Worm (Caenorhabditis elegans) whole organism, L4 larva: ENCODE data around the gene dsl-2.
A peak's percentile ranks its signal among the peaks of the same experiment; 100 is the strongest.

Experiments used
- D1046.2 ChIP-seq: fragments of 200-800 bp; sonication (Bioruptor generic); IDR thresholded peaks from 2 replicates; pipeline ENCODE4 v1.3.6; 2022; ENCODE audit warnings: missing genetic modification characterization, missing compliant biosample characterization
- F10B5.3 ChIP-seq: sonication (generic microtip); optimal IDR thresholded peaks from 2 replicates; lab custom pipeline; 2016; ENCODE audit warnings: mild to moderate bottlenecking, missing genetic modification characterization, missing compliant biosample characterization
- F26F4.8 ChIP-seq: fragments of 200-800 bp; sonication (Bioruptor generic); conservative IDR thresholded peaks from 2 replicates; pipeline ENCODE4 v1.3.6; 2022; ENCODE audit warnings: missing genetic modification characterization, missing compliant biosample characterization
- F37D6.2 ChIP-seq: sonication (generic microtip); optimal IDR thresholded peaks from 2 replicates; lab custom pipeline; 2016; ENCODE audit warnings: mild to moderate bottlenecking, missing genetic modification characterization, missing compliant biosample characterization
- F49E8.2 ChIP-seq: sonication (generic microtip); optimal IDR thresholded peaks from 2 replicates; lab custom pipeline; 2016; ENCODE audit warnings: missing compliant biosample characterization, mild to moderate bottlenecking, missing genetic modification characterization, borderline replicate concordance
- R02D3.7 ChIP-seq: fragments of 150-350 bp; sonication (generic microtip); optimal IDR thresholded peaks from 3 replicates; lab custom pipeline; 2014; ENCODE audit warnings: missing biosample characterization, missing genetic modification characterization
- Y105C5A.15 ChIP-seq: fragments of 200-800 bp; sonication (Bioruptor generic); IDR thresholded peaks from 2 replicates; pipeline ENCODE4 v1.3.6; 2022; ENCODE audit warnings: missing genetic modification characterization, missing compliant biosample characterization
- ZK337.2 ChIP-seq: fragments of 200-800 bp; sonication (Bioruptor generic); IDR thresholded peaks from 2 replicates; pipeline ENCODE4 v1.3.6; 2022; ENCODE audit warnings: missing genetic modification reagents, missing genetic modification characterization, missing compliant biosample characterization
- ZK546.5 ChIP-seq, 2 experiments: sonication (generic microtip); optimal IDR thresholded peaks; 2 replicates each; lab custom pipeline; 2017; ENCODE audit warnings: missing biosample characterization in 2 of 2, missing genetic modification characterization in 2 of 2
- ama-1 ChIP-seq: fragments of 150-350 bp; optimal IDR thresholded peaks from 2 replicates; lab custom pipeline; 2014; ENCODE audit warnings: inconsistent platforms, mixed read lengths
- arid-1 ChIP-seq: fragments of 200-800 bp; sonication (Bioruptor generic); conservative IDR thresholded peaks from 2 replicates; pipeline ENCODE4 v1.3.6; 2022; ENCODE audit warnings: missing genetic modification reagents, missing genetic modification characterization, missing compliant biosample characterization
- attf-4 ChIP-seq: sonication (generic microtip); optimal IDR thresholded peaks from 3 replicates; lab custom pipeline; 2017; ENCODE audit warnings: missing biosample characterization, missing genetic modification characterization
- ceh-20 ChIP-seq: fragments of 200-800 bp; sonication (Bioruptor generic); IDR thresholded peaks from 2 replicates; pipeline ENCODE4 v1.3.6; 2022; ENCODE audit warnings: missing genetic modification reagents, missing genetic modification characterization, missing compliant biosample characterization
- ceh-32 ChIP-seq: sonication (generic microtip); optimal IDR thresholded peaks from 2 replicates; lab custom pipeline; 2016; ENCODE audit warnings: mild to moderate bottlenecking, missing genetic modification characterization, missing compliant biosample characterization; ENCODE audit not compliant: poor library complexity
- ceh-82 ChIP-seq: sonication (generic microtip); optimal IDR thresholded peaks from 2 replicates; lab custom pipeline; 2017; ENCODE audit warnings: missing biosample characterization, missing genetic modification characterization
- ctbp-1 ChIP-seq: fragments of 200-800 bp; sonication (Bioruptor generic); IDR thresholded peaks from 2 replicates; pipeline ENCODE4 v1.3.6; 2022; ENCODE audit warnings: missing genetic modification reagents, missing genetic modification characterization, missing compliant biosample characterization
- daf-16 ChIP-seq, 3 experiments: sonication (generic microtip); optimal IDR thresholded peaks; 2 replicates each; lab custom pipeline; 2016 to 2017; ENCODE audit warnings: missing genetic modification characterization in 3 of 3, missing genetic modification reagents in 3 of 3, mild to moderate bottlenecking in 2 of 3, missing compliant biosample characterization in 2 of 3, missing biosample characterization in 1 of 3, moderate library complexity in 1 of 3
- daf-8 ChIP-seq: fragments of 200-800 bp; sonication (Bioruptor generic); IDR thresholded peaks from 2 replicates; pipeline ENCODE4 v1.3.6; 2022; ENCODE audit warnings: missing genetic modification characterization, missing compliant biosample characterization
- dmd-8 ChIP-seq: fragments of 200-800 bp; sonication (Bioruptor generic); IDR thresholded peaks from 2 replicates; pipeline ENCODE4 v1.3.6; 2022; ENCODE audit warnings: missing genetic modification characterization, missing compliant biosample characterization
- fkh-10 ChIP-seq: fragments of 150-350 bp; optimal IDR thresholded peaks from 2 replicates; lab custom pipeline; 2014; ENCODE audit warnings: missing biosample characterization, missing genetic modification reagents, missing genetic modification characterization
- fos-1 ChIP-seq: fragments of 150-350 bp; optimal IDR thresholded peaks from 2 replicates; lab custom pipeline; 2014; ENCODE audit warnings: missing biosample characterization, missing genetic modification characterization
- gei-8 ChIP-seq: fragments of 200-800 bp; sonication (Bioruptor generic); optimal IDR thresholded peaks from 2 replicates; lab custom pipeline; 2018; ENCODE audit warnings: mild to moderate bottlenecking, missing genetic modification characterization, missing compliant biosample characterization
- hlh-11 ChIP-seq: fragments of 200-800 bp; sonication (Bioruptor generic); optimal IDR thresholded peaks from 2 replicates; lab custom pipeline; 2018; ENCODE audit warnings: mild to moderate bottlenecking, missing genetic modification characterization, missing compliant biosample characterization
- hmg-1.1 ChIP-seq: fragments of 200-800 bp; sonication (Bioruptor generic); IDR thresholded peaks from 2 replicates; pipeline ENCODE4 v1.3.6; 2022; ENCODE audit warnings: missing genetic modification reagents, missing genetic modification characterization, missing compliant biosample characterization
- lin-1 ChIP-seq: fragments of 200-800 bp; sonication (Bioruptor generic); IDR thresholded peaks from 2 replicates; pipeline ENCODE4 v1.3.6; 2022; ENCODE audit warnings: missing genetic modification reagents, missing genetic modification characterization, missing compliant biosample characterization
- lir-3 ChIP-seq: sonication (generic microtip); optimal IDR thresholded peaks from 2 replicates; lab custom pipeline; 2016; ENCODE audit warnings: mild to moderate bottlenecking, missing genetic modification characterization, missing compliant biosample characterization
- madf-5 ChIP-seq, 2 experiments: fragments of 200-800 bp; sonication (Bioruptor generic); IDR thresholded peaks; 2 replicates each; pipeline ENCODE4 v1.3.6; 2022; ENCODE audit warnings: missing compliant biosample characterization in 2 of 2, missing genetic modification characterization in 2 of 2
- madf-9 ChIP-seq: fragments of 200-800 bp; sonication (Bioruptor generic); conservative IDR thresholded peaks from 2 replicates; pipeline ENCODE4 v1.3.6; 2022; ENCODE audit warnings: missing genetic modification reagents, missing genetic modification characterization, missing compliant biosample characterization
- mxl-3 ChIP-seq: fragments of 200-800 bp; sonication (Bioruptor generic); optimal IDR thresholded peaks from 2 replicates; lab custom pipeline; 2018; ENCODE audit warnings: mild to moderate bottlenecking, missing genetic modification characterization, missing compliant biosample characterization
- nhr-111 ChIP-seq: fragments of 200-800 bp; sonication (Bioruptor generic); optimal IDR thresholded peaks from 2 replicates; lab custom pipeline; 2018; ENCODE audit warnings: mild to moderate bottlenecking, missing genetic modification characterization, missing compliant biosample characterization
- nhr-25 ChIP-seq: sonication (generic microtip); optimal IDR thresholded peaks from 2 replicates; lab custom pipeline; 2017; ENCODE audit warnings: missing genetic modification characterization, mild to moderate bottlenecking, missing compliant biosample characterization, antibody characterized with exemption, moderate library complexity, borderline replicate concordance; ENCODE audit not compliant: insufficient read depth
- nhr-42 ChIP-seq: fragments of 200-800 bp; sonication (Bioruptor generic); IDR thresholded peaks from 2 replicates; pipeline ENCODE4 v1.3.6; 2022; ENCODE audit warnings: missing genetic modification characterization, missing compliant biosample characterization
- nhr-76 ChIP-seq: fragments of 150-350 bp; optimal IDR thresholded peaks from 2 replicates; lab custom pipeline; 2014; ENCODE audit warnings: missing biosample characterization, missing genetic modification characterization
- pha-4 ChIP-seq, 2 experiments: fragments of 150-350 bp in 1 of 2; fragments of 200-800 bp in 1 of 2; sonication (Bioruptor generic) in 1 of 2; IDR thresholded peaks in 1 of 2; optimal IDR thresholded peaks in 1 of 2; 2 replicates each; pipeline versions ENCODE4 v1.3.6 to Lab custom; 2014 to 2022; ENCODE audit warnings: missing genetic modification characterization in 2 of 2, missing genetic modification reagents in 2 of 2, missing biosample characterization in 1 of 2, missing compliant biosample characterization in 1 of 2
- sdz-12 ChIP-seq: fragments of 200-800 bp; sonication (Bioruptor generic); optimal IDR thresholded peaks from 2 replicates; lab custom pipeline; 2018; ENCODE audit warnings: mild to moderate bottlenecking, missing genetic modification characterization, missing compliant biosample characterization
- skn-1 ChIP-seq: fragments of 150-350 bp; optimal IDR thresholded peaks from 2 replicates; lab custom pipeline; 2014; ENCODE audit warnings: missing biosample characterization, missing genetic modification characterization
- snpc-1.2 ChIP-seq: fragments of 200-800 bp; sonication (Bioruptor generic); IDR thresholded peaks from 2 replicates; pipeline ENCODE4 v1.3.6; 2022; ENCODE audit warnings: missing genetic modification reagents, missing genetic modification characterization, missing compliant biosample characterization
- snpc-4 ChIP-seq: fragments of 150-350 bp; optimal IDR thresholded peaks from 2 replicates; lab custom pipeline; 2014; ENCODE audit warnings: missing biosample characterization, missing genetic modification characterization
- spr-1 ChIP-seq: sonication (generic microtip); optimal IDR thresholded peaks from 2 replicates; lab custom pipeline; 2016; ENCODE audit warnings: mild to moderate bottlenecking, missing genetic modification characterization, missing compliant biosample characterization
- tag-97 ChIP-seq: fragments of 200-800 bp; sonication (Bioruptor generic); IDR thresholded peaks from 2 replicates; pipeline ENCODE4 v1.3.6; 2022; ENCODE audit warnings: missing genetic modification characterization, missing compliant biosample characterization
- unc-130 ChIP-seq: sonication (generic microtip); optimal IDR thresholded peaks from 2 replicates; lab custom pipeline; 2016; ENCODE audit warnings: missing genetic modification reagents, missing genetic modification characterization, missing compliant biosample characterization
- unc-39 ChIP-seq: sonication (generic microtip); optimal IDR thresholded peaks from 2 replicates; lab custom pipeline; 2017; ENCODE audit warnings: missing biosample characterization, missing genetic modification characterization
- zfp-3 ChIP-seq: fragments of 200-800 bp; sonication (Bioruptor generic); conservative IDR thresholded peaks from 2 replicates; pipeline ENCODE4 v1.3.6; 2022; ENCODE audit warnings: missing genetic modification reagents, missing genetic modification characterization, missing compliant biosample characterization
- zip-11 ChIP-seq: fragments of 200-800 bp; sonication (Bioruptor generic); IDR thresholded peaks from 2 replicates; pipeline ENCODE4 v1.3.6; 2022; ENCODE audit warnings: missing genetic modification characterization, missing compliant biosample characterization

The dsl-2 gene

DNA sequence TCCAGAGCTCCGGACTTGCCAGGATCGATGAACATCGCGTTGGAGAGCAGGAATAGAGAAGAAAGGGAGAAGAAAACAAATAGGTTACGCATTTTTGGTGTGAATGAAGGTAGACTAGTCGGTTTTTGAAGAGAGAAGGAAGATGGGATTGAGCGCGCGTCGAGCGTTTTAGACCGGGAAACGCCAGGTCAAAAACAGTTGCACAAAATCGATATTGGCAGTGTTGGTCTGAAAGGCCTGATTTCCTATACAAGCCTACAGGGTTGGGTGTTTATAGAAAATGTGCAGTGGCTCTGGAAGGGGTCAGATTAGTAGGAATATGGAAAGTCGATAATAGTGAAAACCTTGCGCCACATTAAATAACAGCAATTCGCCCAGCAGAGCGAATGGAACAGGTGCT lies at the start of gene dsl-2:
dsl-2 (minus strand) TSS at position 101 of the 400 bp plus-strand sequence.
- TF ChIP-seq pha-4 (GFP tag; IDR thresholded peaks at IDR 0.05; lab: Robert Waterston, UW): no peak
- TF ChIP-seq pha-4 (tag; optimal IDR thresholded peaks at IDR 0.05; lab: Kevin White, UChicago): no peak
- TF ChIP-seq Y105C5A.15: no peak
- TF ChIP-seq F26F4.8: no peak
- no peak for TF ChIP-seq madf-5 (GFP tag; IDR thresholded peaks at IDR 0.05; lab: Robert Waterston, UW)
- TF ChIP-seq snpc-1.2 (GFP tag; lab: Robert Waterston, UW): no peak
- no peak for TF ChIP-seq spr-1 (tag; lab: Kevin White, UChicago)
- TF ChIP-seq madf-9 (GFP tag; lab: Robert Waterston, UW): no peak
- TF ChIP-seq ctbp-1 (GFP tag; lab: Robert Waterston, UW): no peak
- TF ChIP-seq sdz-12 (GFP tag; lab: Kevin White, UChicago): no peak
- TF ChIP-seq daf-8: no peak
- no peak for TF ChIP-seq dmd-8
- no peak for TF ChIP-seq skn-1 (tag; lab: Kevin White, UChicago)
- no peak for TF ChIP-seq mxl-3 (GFP tag; lab: Kevin White, UChicago)
- no peak for TF ChIP-seq attf-4 (tag; lab: Kevin White, UChicago)
- no peak for TF ChIP-seq D1046.2
- TF ChIP-seq unc-130: no peak
- TF ChIP-seq snpc-4 (tag; lab: Kevin White, UChicago): no peak
- no peak for TF ChIP-seq ceh-20 (GFP tag; lab: Robert Waterston, UW)

DNA sequence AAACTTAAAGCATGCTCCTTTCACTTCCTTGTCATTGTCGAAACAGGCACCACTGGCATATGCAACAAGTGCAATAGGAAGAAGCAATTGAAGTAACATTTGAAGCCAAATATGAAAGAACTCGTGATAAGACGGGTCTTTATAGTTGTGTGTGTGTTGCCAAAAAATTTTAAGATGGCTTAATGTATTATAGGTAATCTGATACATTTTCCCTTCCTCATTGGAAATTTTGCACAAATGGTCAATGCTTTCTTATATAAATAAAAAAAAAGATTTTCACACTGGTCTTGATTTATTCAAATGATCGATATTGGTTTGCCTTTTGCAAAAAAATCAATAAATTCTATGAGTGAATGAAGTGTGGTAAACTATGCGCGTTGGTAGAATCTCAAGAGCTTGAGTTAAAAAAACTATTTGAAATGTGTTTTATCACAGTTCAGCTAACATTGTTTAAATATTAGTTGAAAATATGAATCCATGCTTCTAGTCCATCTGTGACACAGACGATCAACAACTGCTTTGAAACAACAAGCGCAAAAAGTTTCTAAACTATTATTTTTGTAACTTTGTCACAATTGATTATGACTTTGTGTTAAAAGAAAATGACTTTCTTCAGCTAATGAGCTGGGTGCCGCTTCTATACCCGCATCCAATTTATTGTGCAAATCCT lies 46.6 kb upstream of the dsl-2 start, which contains the start of the genes clec-166 and F38A1.6:
clec-166 (minus strand) TSS at position 101 of the 670 bp plus-strand sequence.
F38A1.6 (plus strand) TSS at position 620 of the 670 bp plus-strand sequence.
- TF ChIP-seq pha-4 (GFP tag; IDR thresholded peaks at IDR 0.05; lab: Robert Waterston, UW): no peak
- no peak for TF ChIP-seq pha-4 (tag; optimal IDR thresholded peaks at IDR 0.05; lab: Kevin White, UChicago)
- TF ChIP-seq unc-39: no peak
- TF ChIP-seq F37D6.2 (tag; lab: Kevin White, UChicago): no peak
- TF ChIP-seq zip-11 (GFP tag; lab: Robert Waterston, UW): no peak
- no peak for TF ChIP-seq nhr-111 (GFP tag; lab: Kevin White, UChicago)
- TF ChIP-seq nhr-42 (GFP tag; lab: Robert Waterston, UW): no peak
- no peak for TF ChIP-seq skn-1 (tag; lab: Kevin White, UChicago)
- TF ChIP-seq hlh-11 (tag; lab: Kevin White, UChicago): no peak
- no peak for TF ChIP-seq ceh-32 (tag; lab: Kevin White, UChicago)
- no peak for TF ChIP-seq gei-8 (GFP tag; lab: Kevin White, UChicago)
- TF ChIP-seq nhr-25 (tag; lab: Kevin White, UChicago): no peak
- no peak for TF ChIP-seq F49E8.2 (tag; lab: Kevin White, UChicago)
- no peak for TF ChIP-seq nhr-76 (tag; lab: Kevin White, UChicago)
- TF ChIP-seq ZK546.5 (tag; optimal IDR thresholded peaks at IDR 0.05; lab: Kevin White, UChicago): no peak
- TF ChIP-seq Y105C5A.15: no peak
- TF ChIP-seq zfp-3 (GFP tag; lab: Robert Waterston, UW): no peak

ce11 chrIV:1246762-1247436 lies 42.1 kb upstream of the dsl-2 start, which contains the start of the genes clec-165 and F38A1.11:
TSS of gene clec-165 (minus strand) at chrIV:1246886.
TSS of gene F38A1.11 (plus strand) at chrIV:1247386.
- TF ChIP-seq pha-4 (GFP tag; IDR thresholded peaks at IDR 0.05; lab: Robert Waterston, UW): no peak
- TF ChIP-seq pha-4 (tag; optimal IDR thresholded peaks at IDR 0.05; lab: Kevin White, UChicago): no peak
- no peak for TF ChIP-seq fos-1 (tag; lab: Kevin White, UChicago)
- no peak for TF ChIP-seq arid-1 (GFP tag; lab: Robert Waterston, UW)
- no peak for TF ChIP-seq F10B5.3 (tag; lab: Kevin White, UChicago)
- no peak for TF ChIP-seq ama-1 (lab: Kevin White, UChicago)
- TF ChIP-seq hmg-1.1 (GFP tag; lab: Robert Waterston, UW): no peak
- TF ChIP-seq lir-3 (tag; lab: Kevin White, UChicago): no peak
- no peak for TF ChIP-seq ctbp-1 (GFP tag; lab: Robert Waterston, UW)
- TF ChIP-seq zip-11 (GFP tag; lab: Robert Waterston, UW): no peak
- TF ChIP-seq tag-97: no peak
- no peak for TF ChIP-seq unc-39
- no peak for TF ChIP-seq R02D3.7 (tag; lab: Kevin White, UChicago)
- no peak for TF ChIP-seq ceh-82 (tag; lab: Kevin White, UChicago)
- TF ChIP-seq snpc-4 (tag; lab: Kevin White, UChicago): no peak
- no peak for TF ChIP-seq ZK337.2 (GFP tag; lab: Robert Waterston, UW)
- no peak for TF ChIP-seq fkh-10 (GFP tag; lab: Kevin White, UChicago)
- no peak for TF ChIP-seq daf-16 (GFP tag; optimal IDR thresholded peaks at IDR 0.05; lab: Kevin White, UChicago)
- TF ChIP-seq daf-16 (tag; optimal IDR thresholded peaks at IDR 0.05; lab: Kevin White, UChicago): peak; percentile 34
- TF ChIP-seq madf-9 (GFP tag; lab: Robert Waterston, UW): no peak
- TF ChIP-seq lin-1 (GFP tag; lab: Robert Waterston, UW): no peak
